Worm (Caenorhabditis elegans) whole organism, early embryonic: Measurements from ENCODE around the gene C12D5.3.

ENCODE experiments used
- ama-1 ChIP-seq: fragments of 150-350 bp; optimal IDR thresholded peaks from 2 replicates; lab custom pipeline; 2014
- ceh-36 ChIP-seq: sonication (generic microtip); optimal IDR thresholded peaks from 2 replicates; lab custom pipeline; 2016; ENCODE audit warnings: missing genetic modification characterization, inconsistent platforms, missing compliant biosample characterization
- flt-1 ChIP-seq: fragments of 200-800 bp; sonication (Bioruptor generic); IDR thresholded peaks from 2 replicates; pipeline ENCODE4 v1.3.6; 2022; ENCODE audit warnings: missing genetic modification characterization, missing compliant biosample characterization
- hnd-1 ChIP-seq: sonication (generic microtip); optimal IDR thresholded peaks from 2 replicates; lab custom pipeline; 2016; ENCODE audit warnings: missing genetic modification characterization, missing compliant biosample characterization
- pes-1 ChIP-seq: fragments of 200-800 bp; sonication (Bioruptor generic); IDR thresholded peaks from 2 replicates; pipeline ENCODE4 v1.3.6; 2022; ENCODE audit warnings: missing genetic modification reagents, missing genetic modification characterization, missing compliant biosample characterization
- tra-4 ChIP-seq: sonication (generic microtip); optimal IDR thresholded peaks from 2 replicates; lab custom pipeline; 2017; ENCODE audit warnings: missing genetic modification characterization, missing compliant biosample characterization

DNA sequence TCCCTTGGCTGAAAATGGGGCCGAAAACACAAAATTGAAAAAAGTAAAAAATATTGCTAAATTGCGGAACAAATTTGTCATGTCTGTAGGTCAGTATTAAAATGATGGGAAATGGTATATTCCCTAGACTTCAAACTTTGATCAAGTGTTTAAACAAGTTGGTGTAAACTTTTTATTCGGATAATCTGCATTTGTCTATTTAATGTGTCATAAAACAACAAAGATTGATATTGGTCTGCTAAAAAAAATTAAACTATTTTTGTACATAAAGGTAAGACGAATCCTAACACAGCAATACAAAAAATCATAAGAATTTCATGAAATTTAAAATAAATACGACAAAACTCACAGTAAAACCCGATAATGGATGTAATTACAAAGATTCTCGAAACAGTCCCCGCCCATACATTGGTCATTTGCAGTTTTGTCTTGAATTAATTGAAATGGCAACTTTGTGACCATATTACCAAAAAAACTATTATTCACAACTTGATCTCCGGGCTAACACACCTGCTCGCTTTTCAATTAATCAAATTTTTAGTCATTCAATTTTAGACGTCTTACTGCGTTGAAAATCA, 48.1 kb downstream of the C12D5.3 start, which contains the start of the genes ZK105.6 and ZK105.8:
- TF ChIP-seq tra-4 (tag; lab: Kevin White, UChicago) (no peak), ama-1 (no peak), pes-1 (GFP tag; lab: Robert Waterston, UW) (no peak), flt-1 (no peak), ceh-36 (tag; lab: Kevin White, UChicago) (no peak), hnd-1 (tag; lab: Kevin White, UChicago) (no peak)
